Fruit fly (Drosophila melanogaster) whole organism, embryonic: ENCODE data around the gene Gpdh1.

Experiments
- ATbp ChIP-seq: fragments of 200-800 bp; sonication (Bioruptor generic); optimal IDR thresholded peaks from 2 replicates; lab custom pipeline; 2017; ENCODE audit warnings: missing biosample characterization, mild to moderate bottlenecking, missing genetic modification characterization, missing genetic modification reagents
- C15 ChIP-seq: fragments of 200-800 bp; sonication (Bioruptor generic); IDR thresholded peaks from 3 replicates; pipeline ENCODE4 v1.3.6; 2022; ENCODE audit warnings: missing biosample characterization, missing genetic modification characterization
- CG10209 ChIP-seq: fragments of 200-800 bp; sonication (Bioruptor generic); optimal IDR thresholded peaks from 3 replicates; lab custom pipeline; 2017; ENCODE audit warnings: missing biosample characterization, mild to moderate bottlenecking, missing genetic modification characterization, missing genetic modification reagents
- CG10543 ChIP-seq: fragments of 200-800 bp; sonication (Bioruptor generic); optimal IDR thresholded peaks from 3 replicates; lab custom pipeline; 2017; ENCODE audit warnings: missing biosample characterization, mild to moderate bottlenecking, missing genetic modification characterization, moderate library complexity
- CG11456 ChIP-seq: fragments of 200-800 bp; sonication (Bioruptor generic); IDR thresholded peaks from 3 replicates; pipeline ENCODE4 v1.3.6; 2022; ENCODE audit warnings: missing biosample characterization, missing genetic modification characterization
- CG11504 ChIP-seq: fragments of 200-800 bp; sonication (Bioruptor generic); optimal IDR thresholded peaks from 3 replicates; lab custom pipeline; 2019; ENCODE audit warnings: missing biosample characterization, mild to moderate bottlenecking, missing genetic modification characterization, moderate library complexity
- CG11696 ChIP-seq: fragments of 200-800 bp; sonication (Bioruptor generic); IDR thresholded peaks from 2 replicates; pipeline ENCODE4 v1.3.6; 2022; ENCODE audit warnings: missing biosample characterization, missing genetic modification characterization
- CG11723 ChIP-seq: fragments of 200-800 bp; sonication (Bioruptor generic); optimal IDR thresholded peaks from 2 replicates; lab custom pipeline; 2017; ENCODE audit warnings: missing biosample characterization, mild to moderate bottlenecking, missing genetic modification characterization
- CG13296 ChIP-seq: fragments of 200-800 bp; sonication (Bioruptor generic); optimal IDR thresholded peaks from 3 replicates; lab custom pipeline; 2018; ENCODE audit warnings: missing biosample characterization, mild to moderate bottlenecking, missing genetic modification characterization
- CG1529 ChIP-seq: fragments of 200-800 bp; sonication (Bioruptor generic); optimal IDR thresholded peaks from 3 replicates; lab custom pipeline; 2018; ENCODE audit warnings: missing biosample characterization, missing genetic modification characterization
- CG17912 ChIP-seq: fragments of 200-800 bp; sonication (Bioruptor generic); optimal IDR thresholded peaks from 2 replicates; lab custom pipeline; 2018; ENCODE audit warnings: missing biosample characterization, mild to moderate bottlenecking, missing genetic modification characterization
- CG2199 ChIP-seq: fragments of 200-800 bp; sonication (Bioruptor generic); IDR thresholded peaks from 3 replicates; pipeline ENCODE4 v1.3.6; 2022; ENCODE audit warnings: missing biosample characterization, missing genetic modification characterization
- CG31224 ChIP-seq: fragments of 200-800 bp; sonication (Bioruptor generic); IDR thresholded peaks from 2 replicates; pipeline ENCODE4 v1.3.6; 2022; ENCODE audit warnings: missing biosample characterization, missing genetic modification characterization
- CG31365 ChIP-seq: fragments of 200-800 bp; sonication (Bioruptor generic); optimal IDR thresholded peaks from 2 replicates; lab custom pipeline; 2018; ENCODE audit warnings: missing biosample characterization, mild to moderate bottlenecking, missing genetic modification characterization
- CG4360 ChIP-seq: fragments of 200-800 bp; sonication (Bioruptor generic); IDR thresholded peaks from 2 replicates; pipeline ENCODE4 v1.3.6; 2022; ENCODE audit warnings: missing biosample characterization, missing genetic modification characterization
- CG6254 ChIP-seq: fragments of 200-800 bp; sonication (Bioruptor generic); optimal IDR thresholded peaks from 3 replicates; lab custom pipeline; 2017; ENCODE audit warnings: mild to moderate bottlenecking, missing biosample characterization, missing genetic modification reagents, missing genetic modification characterization
- CG7372 ChIP-seq: fragments of 200-800 bp; sonication (Bioruptor generic); IDR thresholded peaks from 2 replicates; pipeline ENCODE4 v1.3.6; 2022; ENCODE audit warnings: missing biosample characterization, missing genetic modification characterization
- CG7786 ChIP-seq: fragments of 200-800 bp; sonication (Bioruptor generic); optimal IDR thresholded peaks from 2 replicates; lab custom pipeline; 2016; ENCODE audit warnings: missing biosample characterization, missing genetic modification characterization
- CG9727 ChIP-seq: fragments of 200-800 bp; sonication (Bioruptor generic); optimal IDR thresholded peaks from 3 replicates; lab custom pipeline; 2017; ENCODE audit warnings: missing biosample characterization, mild to moderate bottlenecking, missing genetic modification characterization
- CrebB ChIP-seq: fragments of 200-800 bp; sonication (Bioruptor generic); optimal IDR thresholded peaks from 3 replicates; lab custom pipeline; 2018; ENCODE audit warnings: missing biosample characterization, mild to moderate bottlenecking, missing genetic modification characterization
- Dip2 ChIP-seq: fragments of 200-800 bp; sonication (Bioruptor generic); IDR thresholded peaks from 2 replicates; pipeline ENCODE4 v1.3.6; 2022; ENCODE audit warnings: missing biosample characterization, missing genetic modification characterization
- Doc2 ChIP-seq: fragments of 200-800 bp; sonication (Bioruptor generic); IDR thresholded peaks from 2 replicates; pipeline ENCODE4 v1.3.6; 2022; ENCODE audit warnings: missing biosample characterization, missing genetic modification characterization
- Fer3 ChIP-seq: fragments of 200-800 bp; sonication (Bioruptor generic); optimal IDR thresholded peaks from 2 replicates; lab custom pipeline; 2018; ENCODE audit warnings: missing biosample characterization, mild to moderate bottlenecking, missing genetic modification characterization, moderate library complexity
- Gug ChIP-seq: fragments of 200-800 bp; sonication (Bioruptor generic); IDR thresholded peaks from 4 replicates; pipeline ENCODE4 v1.3.6; 2022; ENCODE audit warnings: missing biosample characterization, missing genetic modification characterization
- Hand ChIP-seq: fragments of 200-800 bp; sonication (Bioruptor generic); optimal IDR thresholded peaks from 2 replicates; lab custom pipeline; 2017; ENCODE audit warnings: mild to moderate bottlenecking, missing biosample characterization, missing genetic modification reagents, missing genetic modification characterization
- Hmx ChIP-seq: fragments of 200-800 bp; sonication (Bioruptor generic); optimal IDR thresholded peaks from 2 replicates; lab custom pipeline; 2016; ENCODE audit warnings: missing biosample characterization, missing genetic modification characterization
- Hr51 ChIP-seq, 2 experiments: fragments of 200-800 bp; sonication (Bioruptor generic); optimal IDR thresholded peaks; 2 replicates in 1 of 2; 3 replicates in 1 of 2; lab custom pipeline; 2016 to 2018; ENCODE audit warnings: missing biosample characterization in 2 of 2, missing genetic modification characterization in 2 of 2, mild to moderate bottlenecking in 1 of 2, moderate library complexity in 1 of 2
- Lhr ChIP-seq: fragments of 200-800 bp; sonication (Bioruptor generic); optimal IDR thresholded peaks from 3 replicates; lab custom pipeline; 2017; ENCODE audit warnings: mild to moderate bottlenecking, missing biosample characterization, missing genetic modification reagents, missing genetic modification characterization
- Nf-YC ChIP-seq: fragments of 200-800 bp; optimal IDR thresholded peaks from 3 replicates; lab custom pipeline; 2019; ENCODE audit warnings: missing biosample characterization, mild to moderate bottlenecking, missing genetic modification characterization, moderate library complexity
- Oli ChIP-seq: fragments of 200-800 bp; sonication (Bioruptor generic); optimal IDR thresholded peaks from 2 replicates; lab custom pipeline; 2018; ENCODE audit warnings: missing biosample characterization, mild to moderate bottlenecking, missing genetic modification characterization, moderate library complexity
- Rfx ChIP-seq: fragments of 200-800 bp; sonication (Bioruptor generic); IDR thresholded peaks from 2 replicates; pipeline ENCODE4 v1.3.6; 2022; ENCODE audit warnings: missing biosample characterization, missing genetic modification characterization
- Sry-β ChIP-seq: fragments of 200-800 bp; sonication (Bioruptor generic); optimal IDR thresholded peaks from 2 replicates; lab custom pipeline; 2018; ENCODE audit warnings: missing biosample characterization, mild to moderate bottlenecking, missing genetic modification characterization, moderate library complexity
- ac ChIP-seq: fragments of 200-800 bp; sonication (Bioruptor generic); optimal IDR thresholded peaks from 3 replicates; lab custom pipeline; 2017; ENCODE audit warnings: missing biosample characterization, mild to moderate bottlenecking, missing genetic modification characterization
- bcd ChIP-seq: fragments of 200-800 bp; sonication (Bioruptor generic); optimal IDR thresholded peaks from 2 replicates; lab custom pipeline; 2017; ENCODE audit warnings: missing biosample characterization, mild to moderate bottlenecking, missing genetic modification characterization
- bigmax ChIP-seq: fragments of 200-800 bp; sonication (Bioruptor generic); optimal IDR thresholded peaks from 2 replicates; lab custom pipeline; 2018; ENCODE audit warnings: missing biosample characterization, mild to moderate bottlenecking, missing genetic modification characterization
- bsh ChIP-seq, 2 experiments: fragments of 200-800 bp; sonication (Bioruptor generic); optimal IDR thresholded peaks; 2 replicates each; lab custom pipeline; 2017 to 2018; ENCODE audit warnings: mild to moderate bottlenecking in 2 of 2, missing biosample characterization in 2 of 2, missing genetic modification characterization in 2 of 2, moderate library complexity in 1 of 2
- dati ChIP-seq: fragments of 200-800 bp; sonication (Bioruptor generic); IDR thresholded peaks from 2 replicates; pipeline ENCODE4 v1.3.6; 2022; ENCODE audit warnings: missing biosample characterization, missing genetic modification characterization
- dm ChIP-seq: fragments of 200-800 bp; sonication (Bioruptor generic); optimal IDR thresholded peaks from 3 replicates; lab custom pipeline; 2016; ENCODE audit warnings: missing biosample characterization, missing genetic modification characterization
- dysf ChIP-seq: fragments of 200-800 bp; sonication (Bioruptor generic); IDR thresholded peaks from 3 replicates; pipeline ENCODE4 v1.3.6; 2022; ENCODE audit warnings: missing biosample characterization, missing genetic modification characterization
- lmd ChIP-seq: fragments of 200-800 bp; sonication (Bioruptor generic); IDR thresholded peaks from 2 replicates; pipeline ENCODE4 v1.3.6; 2022; ENCODE audit warnings: missing biosample characterization, missing genetic modification characterization
- nerfin-1 ChIP-seq: fragments of 200-800 bp; sonication (Bioruptor generic); optimal IDR thresholded peaks from 3 replicates; lab custom pipeline; 2019; ENCODE audit warnings: missing biosample characterization, mild to moderate bottlenecking, missing genetic modification characterization, moderate library complexity
- pb ChIP-seq: fragments of 200-800 bp; sonication (Bioruptor generic); optimal IDR thresholded peaks from 3 replicates; lab custom pipeline; 2016; ENCODE audit warnings: missing biosample characterization, missing genetic modification characterization
- row ChIP-seq: fragments of 200-800 bp; sonication (Bioruptor generic); IDR thresholded peaks from 3 replicates; pipeline ENCODE4 v1.3.6; 2022; ENCODE audit warnings: missing biosample characterization, missing genetic modification characterization
- schlank ChIP-seq: fragments of 200-800 bp; sonication (Bioruptor generic); optimal IDR thresholded peaks from 2 replicates; lab custom pipeline; 2018; ENCODE audit warnings: missing biosample characterization, mild to moderate bottlenecking, missing genetic modification characterization
- slp2 ChIP-seq: fragments of 200-800 bp; sonication (Bioruptor generic); optimal IDR thresholded peaks from 2 replicates; lab custom pipeline; 2016; ENCODE audit warnings: missing biosample characterization, missing genetic modification characterization
- sqz ChIP-seq: fragments of 200-800 bp; sonication (Bioruptor generic); optimal IDR thresholded peaks from 3 replicates; lab custom pipeline; 2018; ENCODE audit warnings: missing biosample characterization, mild to moderate bottlenecking, missing genetic modification characterization
- sr ChIP-seq: fragments of 200-800 bp; sonication (Bioruptor generic); IDR thresholded peaks from 3 replicates; pipeline ENCODE4 v1.3.6; 2022; ENCODE audit warnings: missing biosample characterization, missing genetic modification characterization
- stc ChIP-seq: fragments of 200-800 bp; sonication (Bioruptor generic); IDR thresholded peaks from 2 replicates; pipeline ENCODE4 v1.3.6; 2022; ENCODE audit warnings: missing biosample characterization, missing genetic modification characterization
- tup ChIP-seq: fragments of 200-800 bp; sonication (Bioruptor generic); optimal IDR thresholded peaks from 2 replicates; lab custom pipeline; 2016; ENCODE audit warnings: missing biosample characterization, mild to moderate bottlenecking, missing genetic modification characterization, moderate library complexity
- zen ChIP-seq: fragments of 200-800 bp; sonication (Bioruptor generic); optimal IDR thresholded peaks from 3 replicates; lab custom pipeline; 2018; ENCODE audit warnings: missing biosample characterization, mild to moderate bottlenecking, missing genetic modification characterization, moderate library complexity

Gpdh1 gene

dm6 chr2L:5982334-5982987, 39.0 kb downstream of the Gpdh1 start:
- no peak for TF ChIP-seq bcd (GFP tag; lab: Kevin White, UChicago)
- TF ChIP-seq row (GFP tag; lab: Robert Waterston, UW), result no peak
- peak; percentile 8 for TF ChIP-seq sqz
- TF ChIP-seq ATbp, result no peak
- TF ChIP-seq bsh (GFP tag; optimal IDR thresholded peaks at IDR 0.05; lab: Kevin White, UChicago), result peak in 1 of 2 experiments; percentile 8
- no peak for TF ChIP-seq Rfx (GFP tag; lab: Robert Waterston, UW)
- TF ChIP-seq Gug (GFP tag; lab: Robert Waterston, UW), result no peak; the same call in 3 of the 4 replicates
- no peak for TF ChIP-seq Dip2 (GFP tag; lab: Robert Waterston, UW)
- no peak for TF ChIP-seq tup (GFP tag; lab: Kevin White, UChicago)
- TF ChIP-seq CG17912 (GFP tag; lab: Kevin White, UChicago), result peak; percentile 15
- TF ChIP-seq CG11696 (GFP tag; lab: Robert Waterston, UW), result no peak
- no peak for TF ChIP-seq stc (GFP tag; lab: Robert Waterston, UW)
- no peak for TF ChIP-seq CG31224
- peak; percentile 44 for TF ChIP-seq nerfin-1 (tag; lab: Kevin White, UChicago)
- TF ChIP-seq Hr51 (GFP tag; optimal IDR thresholded peaks at IDR 0.05; lab: Kevin White, UChicago), result peak in 1 of 2 experiments; percentile 23
- TF ChIP-seq ac (GFP tag; lab: Kevin White, UChicago), result peak; percentile 29
- peak; percentile 20 for TF ChIP-seq CrebB (tag; lab: Kevin White, UChicago)
- no peak for TF ChIP-seq dysf (GFP tag; lab: Robert Waterston, UW)
- no peak for TF ChIP-seq Sry-β (GFP tag; lab: Kevin White, UChicago)
- TF ChIP-seq sr (GFP tag; lab: Robert Waterston, UW), result no peak
- TF ChIP-seq Hand (GFP tag; lab: Kevin White, UChicago), result peak; percentile 16
- TF ChIP-seq Lhr (GFP tag; lab: Kevin White, UChicago), result no peak
- TF ChIP-seq CG13296 (GFP tag; lab: Kevin White, UChicago), result peak; percentile 52
- no peak for TF ChIP-seq dati
- TF ChIP-seq dm (GFP tag; lab: Kevin White, UChicago), result no peak
- peak; percentile 21 for TF ChIP-seq CG9727 (GFP tag; lab: Kevin White, UChicago)
- peak; percentile 18 for TF ChIP-seq CG10209 (GFP tag; lab: Kevin White, UChicago)
- no peak for TF ChIP-seq CG4360 (GFP tag; lab: Robert Waterston, UW)
- TF ChIP-seq slp2 (GFP tag; lab: Kevin White, UChicago), result no peak
- no peak for TF ChIP-seq CG2199 (GFP tag; lab: Robert Waterston, UW)
- TF ChIP-seq CG6254 (GFP tag; lab: Kevin White, UChicago), result no peak
- no peak for TF ChIP-seq schlank
- TF ChIP-seq bigmax (GFP tag; lab: Kevin White, UChicago), result peak; percentile 55
- TF ChIP-seq Doc2, result no peak
- no peak for TF ChIP-seq CG31365 (tag; lab: Kevin White, UChicago)
- TF ChIP-seq C15 (GFP tag; lab: Robert Waterston, UW), result no peak
- no peak for TF ChIP-seq Hmx (GFP tag; lab: Kevin White, UChicago)
- TF ChIP-seq zen (tag; lab: Kevin White, UChicago), result no peak
- peak; percentile 45 for TF ChIP-seq CG11723
- no peak for TF ChIP-seq CG1529 (GFP tag; lab: Kevin White, UChicago)
- peak; percentile 11 for TF ChIP-seq CG7786 (GFP tag; lab: Kevin White, UChicago)
- TF ChIP-seq CG11456, result no peak
- peak; percentile 4 for TF ChIP-seq Oli (tag; lab: Kevin White, UChicago)
- TF ChIP-seq CG10543 (GFP tag; lab: Kevin White, UChicago), result peak; percentile 94
- peak; percentile 61 for TF ChIP-seq pb (GFP tag; lab: Kevin White, UChicago)
- TF ChIP-seq lmd (GFP tag; lab: Robert Waterston, UW), result no peak
- peak; percentile 89 for TF ChIP-seq Nf-YC (tag; lab: Kevin White, UChicago)
- peak; percentile 12 for TF ChIP-seq Fer3 (tag; lab: Kevin White, UChicago)
- peak; percentile 33 for TF ChIP-seq CG11504 (tag; lab: Kevin White, UChicago)
- no peak for TF ChIP-seq CG7372
